Fruit fly (Drosophila melanogaster) whole organism, wandering third instar larva: ENCODE data around the gene CG13455.

Experiments used
- Abd-B ChIP-seq: fragments of >200 bp; optimal IDR thresholded peaks from 2 replicates; lab custom pipeline; 2017; ENCODE audit warnings: missing biosample characterization, missing genetic modification characterization
- CG9705 ChIP-seq: fragments of 200-800 bp; sonication (Bioruptor generic); optimal IDR thresholded peaks from 2 replicates; lab custom pipeline; 2018; ENCODE audit warnings: missing biosample characterization, mild to moderate bottlenecking, missing genetic modification characterization
- Myc ChIP-seq: fragments of >200 bp; optimal IDR thresholded peaks from 2 replicates; lab custom pipeline; 2017
- Rel ChIP-seq, 2 experiments: fragments of 200-800 bp; sonication (Bioruptor generic) in 1 of 2; optimal IDR thresholded peaks; 2 replicates in 1 of 2; 3 replicates in 1 of 2; lab custom pipeline; 2016 to 2019; ENCODE audit warnings: mild to moderate bottlenecking in 2 of 2, missing biosample characterization in 2 of 2, missing genetic modification characterization in 2 of 2, moderate library complexity in 1 of 2
- Sp1 ChIP-seq: fragments of 200-800 bp; sonication (Bioruptor generic); optimal IDR thresholded peaks from 3 replicates; lab custom pipeline; 2019; ENCODE audit warnings: missing biosample characterization, mild to moderate bottlenecking, missing genetic modification characterization, moderate library complexity
- br ChIP-seq: fragments of 200-800 bp; sonication (Bioruptor generic); optimal IDR thresholded peaks from 2 replicates; lab custom pipeline; 2016; ENCODE audit warnings: missing biosample characterization, missing genetic modification characterization
- dl ChIP-seq, 2 experiments: fragments of 175-275, 200-275 bp in 1 of 2; fragments of 200-275 bp in 1 of 2; sonication (Bioruptor generic); optimal IDR thresholded peaks; lab custom pipeline; 2018; ENCODE audit warnings: mild to moderate bottlenecking in 2 of 2, missing biosample characterization in 2 of 2, missing genetic modification characterization in 2 of 2, moderate library complexity in 2 of 2; ENCODE audit not compliant: partially characterized antibody in 2 of 2, insufficient read depth in 1 of 2
- dmrt93B ChIP-seq: fragments of 200-800 bp; sonication (Bioruptor generic); optimal IDR thresholded peaks from 2 replicates; lab custom pipeline; 2018; ENCODE audit warnings: missing biosample characterization, mild to moderate bottlenecking, missing genetic modification characterization
- h ChIP-seq: fragments of 200-800 bp; sonication (Bioruptor generic); optimal IDR thresholded peaks from 3 replicates; lab custom pipeline; 2016; ENCODE audit warnings: missing biosample characterization, mild to moderate bottlenecking, missing genetic modification characterization
- lola ChIP-seq: fragments of >200 bp; optimal IDR thresholded peaks from 2 replicates; lab custom pipeline; 2017; ENCODE audit warnings: missing biosample characterization, missing genetic modification characterization
- pan ChIP-seq: fragments of >200 bp; optimal IDR thresholded peaks from 2 replicates; lab custom pipeline; 2017
- psq ChIP-seq: fragments of 200-800 bp; sonication (Bioruptor generic); optimal IDR thresholded peaks from 3 replicates; lab custom pipeline; 2017; ENCODE audit warnings: missing biosample characterization, mild to moderate bottlenecking, missing genetic modification characterization, moderate library complexity
- rgr ChIP-seq: fragments of 200-800 bp; sonication (Bioruptor generic); optimal IDR thresholded peaks from 3 replicates; lab custom pipeline; 2016; ENCODE audit warnings: missing biosample characterization, mild to moderate bottlenecking, missing genetic modification characterization
- sv ChIP-seq: fragments of 200-800 bp; sonication (Bioruptor generic); optimal IDR thresholded peaks from 3 replicates; lab custom pipeline; 2016; ENCODE audit warnings: missing biosample characterization, missing genetic modification characterization

DNA sequence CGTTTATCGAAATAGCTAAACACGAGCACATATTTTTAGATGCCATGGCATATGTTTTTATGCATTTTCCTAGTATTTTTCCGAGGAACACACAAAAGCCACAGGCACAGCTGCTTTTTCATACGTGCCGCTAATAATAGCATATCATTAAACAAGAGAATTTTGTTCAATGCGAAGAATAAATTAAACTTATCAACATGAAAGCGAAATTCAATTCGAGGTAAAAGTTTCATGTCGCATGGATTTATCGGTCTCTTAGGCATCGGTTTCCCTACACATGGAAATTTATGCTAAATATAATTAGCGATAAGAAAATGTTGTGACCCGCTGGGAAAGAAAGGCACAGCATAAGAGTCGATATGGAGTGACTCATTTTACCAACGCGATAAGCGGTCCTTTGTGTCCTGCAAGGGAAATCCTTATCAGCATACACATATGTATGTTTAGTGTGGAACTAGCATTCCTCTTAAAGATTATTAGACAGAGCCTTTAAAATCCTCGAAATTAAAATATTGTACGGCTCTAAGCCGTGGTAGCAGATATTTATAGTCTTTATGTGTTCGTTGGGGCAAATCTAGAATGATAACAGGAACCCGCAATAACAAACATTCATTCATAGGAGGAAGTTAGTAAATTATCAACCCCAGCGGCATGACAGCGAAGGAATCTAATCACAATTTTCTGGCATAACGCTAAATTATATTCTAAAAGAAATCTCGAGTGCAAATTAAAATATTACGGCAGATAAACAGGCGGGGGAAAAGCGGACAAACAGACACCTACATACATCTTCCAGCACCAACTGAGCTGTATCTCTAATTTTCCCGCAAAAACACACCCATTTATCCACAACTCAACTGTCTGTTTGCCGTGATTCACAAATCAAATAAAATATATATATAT lies 35.3 kb downstream of the CG13455 start, which contains the start of gene CG43248:
- TF ChIP-seq dl (GFP tag; optimal IDR thresholded peaks at IDR 0.05; lab: Kevin White, UChicago; ENCODE audit: insufficient read depth in 1 of 2, partially characterized antibody in 2 of 2) = no peak
- TF ChIP-seq psq (GFP tag; lab: Kevin White, UChicago) = no peak
- TF ChIP-seq CG9705 (GFP tag; lab: Kevin White, UChicago) = no peak
- no peak for TF ChIP-seq Sp1 (GFP tag; lab: Kevin White, UChicago)
- no peak for TF ChIP-seq dmrt93B (GFP tag; lab: Kevin White, UChicago)
- no peak for TF ChIP-seq h
- no peak for TF ChIP-seq Myc (lab: Kevin White, UChicago)
- no peak for TF ChIP-seq Rel (GFP tag; optimal IDR thresholded peaks at IDR 0.05; lab: Kevin White, UChicago)
- no peak for TF ChIP-seq Rel (tag; optimal IDR thresholded peaks at IDR 0.05; lab: Kevin White, UChicago)
- TF ChIP-seq pan (lab: Kevin White, UChicago) = no peak
- TF ChIP-seq sv (GFP tag; lab: Kevin White, UChicago) = no peak
- TF ChIP-seq lola (GFP tag; lab: Kevin White, UChicago) = no peak
- TF ChIP-seq rgr (GFP tag; lab: Kevin White, UChicago) = no peak
- TF ChIP-seq Abd-B (GFP tag; lab: Kevin White, UChicago) = no peak
- TF ChIP-seq br (GFP tag; lab: Kevin White, UChicago) = no peak
